Worm (Caenorhabditis elegans): ENCODE measurements around the gene upb-1.

upb-1 gene

ce11 chrII:6322979-6323378 is 33.1 kb upstream of the upb-1 start, which contains the start of gene C32D5.4:
Gene C32D5.4 (minus strand): TSS chrII:6323079.
- TF ChIP-seq F13H6.1 (tag; optimal IDR thresholded peaks at IDR 0.05): no peak
- no peak for TF ChIP-seq nhr-10 (tag; optimal IDR thresholded peaks at IDR 0.05)
- no peak for TF ChIP-seq Y55F3AM.14 (GFP tag; optimal IDR thresholded peaks at IDR 0.05)
- no peak for TF ChIP-seq nhr-12 (tag; optimal IDR thresholded peaks at IDR 0.05)
- no peak for TF ChIP-seq ceh-16 (tag; optimal IDR thresholded peaks at IDR 0.05)
- no peak for TF ChIP-seq skn-1 (tag; optimal IDR thresholded peaks at IDR 0.05)
- no peak for TF ChIP-seq nhr-237 (tag; optimal IDR thresholded peaks at IDR 0.05)
- no peak for TF ChIP-seq elt-1 (tag; optimal IDR thresholded peaks at IDR 0.05)
- TF ChIP-seq sma-9 (GFP tag; optimal IDR thresholded peaks at IDR 0.05): no peak
- TF ChIP-seq sma-9 (tag; optimal IDR thresholded peaks at IDR 0.05): no peak
- TF ChIP-seq elt-3 (tag; optimal IDR thresholded peaks at IDR 0.05): no peak
- no peak for TF ChIP-seq nhr-6 (tag; optimal IDR thresholded peaks at IDR 0.05)
- no peak for TF ChIP-seq sem-4 (tag; optimal IDR thresholded peaks at IDR 0.05)
- TF ChIP-seq mdl-1 (tag; optimal IDR thresholded peaks at IDR 0.05): no peak
- TF ChIP-seq sma-3 (GFP tag; optimal IDR thresholded peaks at IDR 0.05): no peak

ce11 chrII:6322081-6322480 is 32.2 kb upstream of the upb-1 start:
- TF ChIP-seq elt-3 (tag; optimal IDR thresholded peaks at IDR 0.05) (no peak), skn-1 (tag; optimal IDR thresholded peaks at IDR 0.05) (no peak), nhr-11 (tag; optimal IDR thresholded peaks at IDR 0.05) (no peak), R02D3.7 (tag; optimal IDR thresholded peaks at IDR 0.05) (no peak), zag-1 (tag; optimal IDR thresholded peaks at IDR 0.05) (no peak), sma-3 (GFP tag; optimal IDR thresholded peaks at IDR 0.05) (no peak), C34F6.9 (tag; optimal IDR thresholded peaks at IDR 0.05) (no peak), nhr-21 (tag; optimal IDR thresholded peaks at IDR 0.05) (no peak), dmd-4 (tag; optimal IDR thresholded peaks at IDR 0.05) (no peak), nhr-6 (tag; optimal IDR thresholded peaks at IDR 0.05) (no peak), mbf-1 (tag; optimal IDR thresholded peaks at IDR 0.05) (no peak)

- TF ChIP-seq lsy-2 (tag; optimal IDR thresholded peaks at IDR 0.05) (peak; percentile 58 to 79), sma-9 (GFP tag; optimal IDR thresholded peaks at IDR 0.05) (peak; percentile 16), sma-9 (tag; optimal IDR thresholded peaks at IDR 0.05) (no peak), lin-13 (GFP tag; optimal IDR thresholded peaks at IDR 0.05) (peak; percentile 46), unc-55 (GFP tag; optimal IDR thresholded peaks at IDR 0.05) (peak; percentile 86), nhr-77 (tag; optimal IDR thresholded peaks at IDR 0.05) (no peak), mab-5 (tag; optimal IDR thresholded peaks at IDR 0.05) (peak; percentile 41), C34F6.9 (tag; optimal IDR thresholded peaks at IDR 0.05) (peak; percentile 78), lin-11 (tag; optimal IDR thresholded peaks at IDR 0.05) (no peak), crh-2 (tag; optimal IDR thresholded peaks at IDR 0.05) (peak; percentile 56), gmeb-1 (tag; optimal IDR thresholded peaks at IDR 0.05) (peak; percentile 92)
These were observed 30.9 kb upstream of the upb-1 start, which contains the start of gene efr-3 for ce11 chrII:6320655-6321388. Gene efr-3 (minus strand): TSS chrII:6321159.

- TF ChIP-seq crh-2 (tag; optimal IDR thresholded peaks at IDR 0.05) (no peak), zag-1 (tag; optimal IDR thresholded peaks at IDR 0.05) (no peak), egl-27 (tag; optimal IDR thresholded peaks at IDR 0.05) (no peak), lin-11 (tag; optimal IDR thresholded peaks at IDR 0.05) (no peak), nhr-12 (tag; optimal IDR thresholded peaks at IDR 0.05) (no peak), mab-5 (tag; optimal IDR thresholded peaks at IDR 0.05) (no peak), lin-13 (GFP tag; optimal IDR thresholded peaks at IDR 0.05) (no peak), unc-39 (tag; optimal IDR thresholded peaks at IDR 0.05) (no peak), C34F6.9 (tag; optimal IDR thresholded peaks at IDR 0.05) (no peak), skn-1 (tag; optimal IDR thresholded peaks at IDR 0.05) (no peak), alr-1 (tag; optimal IDR thresholded peaks at IDR 0.05) (no peak), blmp-1 (tag; optimal IDR thresholded peaks at IDR 0.05; ENCODE audit: insufficient read depth) (no peak), ZK546.5 (tag; optimal IDR thresholded peaks at IDR 0.05) (no peak), sma-3 (GFP tag; optimal IDR thresholded peaks at IDR 0.05) (no peak), dmd-4 (tag; optimal IDR thresholded peaks at IDR 0.05) (no peak)
These were observed 22.0 kb upstream of the upb-1 start for ce11 chrII:6311888-6312287.
